Worm (Caenorhabditis elegans): ENCODE measurements around the gene irld-48.

Gene irld-48

DNA sequence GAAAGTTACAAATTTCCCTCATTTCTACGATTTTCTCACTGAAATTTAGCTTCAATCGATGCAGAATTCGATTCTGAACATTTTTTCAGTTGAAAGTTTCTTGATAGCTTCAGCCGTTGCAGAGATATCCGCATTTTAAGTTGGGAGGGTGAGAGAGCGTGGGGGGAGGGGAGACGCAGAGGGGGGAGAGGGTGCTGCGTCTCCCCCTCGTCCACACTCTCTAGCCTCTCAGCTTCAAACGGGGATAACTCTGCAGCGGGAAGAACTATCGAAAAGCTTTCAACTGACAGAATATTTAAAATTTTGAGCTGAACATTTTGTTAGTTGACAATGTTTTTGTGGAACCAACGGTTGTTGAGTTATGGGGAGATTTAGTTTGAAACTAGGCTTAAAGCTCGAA is 34.0 kb upstream of the irld-48 start:
- TF ChIP-seq ama-1 (optimal IDR thresholded peaks at IDR 0.05) (no peak), mml-1 (tag; optimal IDR thresholded peaks at IDR 0.05) (no peak), daf-12 (tag; optimal IDR thresholded peaks at IDR 0.05) (no peak), egl-27 (tag; optimal IDR thresholded peaks at IDR 0.05) (no peak), snpc-4 (tag; optimal IDR thresholded peaks at IDR 0.05) (no peak), ztf-4 (tag; optimal IDR thresholded peaks at IDR 0.05) (no peak), nhr-25 (tag; optimal IDR thresholded peaks at IDR 0.05) (no peak), lin-39 (tag; optimal IDR thresholded peaks at IDR 0.05) (no peak), pqm-1 (tag; optimal IDR thresholded peaks at IDR 0.05) (no peak), ztf-11 (tag; optimal IDR thresholded peaks at IDR 0.05) (no peak), tbx-2 (tag; optimal IDR thresholded peaks at IDR 0.05) (no peak), mdl-1 (tag; optimal IDR thresholded peaks at IDR 0.05) (no peak), eor-1 (tag; optimal IDR thresholded peaks at IDR 0.05) (no peak), elt-2 (tag; optimal IDR thresholded peaks at IDR 0.05) (no peak)

DNA sequence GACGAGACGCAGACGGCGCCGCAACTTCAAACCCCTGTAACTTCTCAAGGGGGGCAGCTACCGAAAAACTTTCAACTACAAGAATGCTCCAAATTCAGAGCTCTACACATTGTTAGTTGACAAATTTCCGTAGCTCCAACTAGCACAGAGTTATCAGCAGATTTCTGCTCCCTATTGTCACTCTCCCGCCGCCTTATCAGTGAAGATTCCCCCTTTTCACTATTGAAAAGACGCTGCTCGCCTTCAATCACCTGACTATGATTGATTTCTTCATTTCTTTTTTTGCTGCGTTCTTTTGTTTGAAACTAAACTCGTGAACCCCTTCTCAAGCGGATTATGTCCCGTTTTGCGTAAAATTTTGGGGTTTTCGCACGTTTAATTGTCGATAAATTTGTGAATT is 33.5 kb upstream of the irld-48 start:
- no peak for TF ChIP-seq unc-62 (GFP tag; optimal IDR thresholded peaks at IDR 0.05)
- no peak for TF ChIP-seq ceh-82 (tag; optimal IDR thresholded peaks at IDR 0.05)
- TF ChIP-seq fos-1 (tag; optimal IDR thresholded peaks at IDR 0.05), result no peak
- TF ChIP-seq nhr-25 (tag; optimal IDR thresholded peaks at IDR 0.05), result no peak
- TF ChIP-seq nhr-76 (tag; optimal IDR thresholded peaks at IDR 0.05), result no peak
- TF ChIP-seq elt-2 (tag; optimal IDR thresholded peaks at IDR 0.05), result peak; percentile 77
- peak; percentile 2 for TF ChIP-seq pha-4 (tag; optimal IDR thresholded peaks at IDR 0.05)
- no peak for TF ChIP-seq ceh-16 (tag; optimal IDR thresholded peaks at IDR 0.05)
- no peak for TF ChIP-seq fkh-10 (GFP tag; optimal IDR thresholded peaks at IDR 0.05)
- no peak for TF ChIP-seq ceh-9 (tag; optimal IDR thresholded peaks at IDR 0.05)
- TF ChIP-seq elt-3 (tag; optimal IDR thresholded peaks at IDR 0.05), result no peak
- no peak for TF ChIP-seq nhr-77 (tag; optimal IDR thresholded peaks at IDR 0.05)
- peak; percentile 35 for TF ChIP-seq pqm-1 (tag; optimal IDR thresholded peaks at IDR 0.05)
- TF ChIP-seq egl-5 (tag; optimal IDR thresholded peaks at IDR 0.05), result no peak
- peak; percentile 73 for TF ChIP-seq ama-1 (optimal IDR thresholded peaks at IDR 0.05)
- no peak for TF ChIP-seq sea-2 (GFP tag; optimal IDR thresholded peaks at IDR 0.05)
- no peak for TF ChIP-seq nhr-43 (tag; optimal IDR thresholded peaks at IDR 0.05; ENCODE audit: poor library complexity, severe bottlenecking)
- no peak for TF ChIP-seq mml-1 (tag; optimal IDR thresholded peaks at IDR 0.05)
- TF ChIP-seq ceh-28 (tag; optimal IDR thresholded peaks at IDR 0.05), result no peak
- no peak for TF ChIP-seq lin-15B (tag; optimal IDR thresholded peaks at IDR 0.05)
- no peak for TF ChIP-seq ztf-4 (tag; optimal IDR thresholded peaks at IDR 0.05)
- no peak for TF ChIP-seq nfya-1 (tag; optimal IDR thresholded peaks at IDR 0.05; ENCODE audit: insufficient read depth)

DNA sequence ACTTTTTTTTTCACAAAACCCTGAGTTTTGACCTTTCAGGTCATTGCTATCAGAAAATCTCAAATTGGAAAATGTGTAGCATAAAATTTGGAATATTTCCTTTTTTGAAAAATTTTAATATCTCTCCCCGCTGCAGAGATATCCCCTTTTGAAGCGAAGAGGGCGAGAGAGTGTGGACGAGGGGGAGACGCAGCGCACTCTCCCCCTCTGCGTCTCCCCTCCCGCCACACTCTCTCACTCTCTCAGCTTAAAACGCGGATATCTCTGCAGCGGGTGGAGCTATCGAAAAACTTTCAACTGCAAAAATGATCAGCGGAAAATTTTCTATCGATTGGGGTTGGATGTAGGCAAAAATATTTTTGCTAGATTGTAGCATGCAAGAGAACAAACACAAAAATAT is 33.1 kb upstream of the irld-48 start:
- TF ChIP-seq jun-1 (tag; optimal IDR thresholded peaks at IDR 0.05) (no peak), nhr-11 (tag; optimal IDR thresholded peaks at IDR 0.05) (no peak), elt-1 (tag; optimal IDR thresholded peaks at IDR 0.05) (no peak), sea-2 (GFP tag; optimal IDR thresholded peaks at IDR 0.05) (no peak), nhr-28 (tag; optimal IDR thresholded peaks at IDR 0.05) (no peak), nfya-1 (tag; optimal IDR thresholded peaks at IDR 0.05; ENCODE audit: insufficient read depth) (no peak), snpc-4 (tag; optimal IDR thresholded peaks at IDR 0.05) (no peak), nhr-77 (tag; optimal IDR thresholded peaks at IDR 0.05) (no peak), lin-15B (tag; optimal IDR thresholded peaks at IDR 0.05) (no peak), ceh-16 (tag; optimal IDR thresholded peaks at IDR 0.05) (no peak), elt-2 (tag; optimal IDR thresholded peaks at IDR 0.05) (no peak), egl-5 (tag; optimal IDR thresholded peaks at IDR 0.05) (no peak), unc-39 (tag; optimal IDR thresholded peaks at IDR 0.05) (no peak), lsy-12 (tag; optimal IDR thresholded peaks at IDR 0.05) (no peak), nhr-76 (tag; optimal IDR thresholded peaks at IDR 0.05) (no peak)

DNA sequence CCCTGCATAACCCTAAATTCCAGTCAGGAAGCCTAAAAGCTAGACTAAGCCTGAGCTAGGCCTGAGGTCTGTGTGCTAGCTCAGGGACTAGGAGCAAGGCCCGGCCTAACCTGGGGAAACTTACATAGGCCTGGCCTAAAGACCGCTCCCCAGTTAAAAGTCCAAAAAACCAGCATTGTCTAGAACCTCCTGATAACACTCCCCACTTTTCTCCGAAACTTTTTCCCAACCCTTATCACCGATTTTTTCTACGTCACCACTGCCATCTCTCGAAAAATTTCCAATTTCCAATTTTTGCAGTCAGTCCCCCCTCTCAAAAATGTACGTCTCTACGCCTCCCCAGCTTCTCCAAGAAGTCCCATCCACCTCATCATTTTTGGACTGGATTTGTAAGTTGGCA is 32.2 kb upstream of the irld-48 start, which contains the start of gene ZK355.2:
Gene ZK355.2 (plus strand): TSS at position 301 of the 400 bp plus-strand sequence.
- peak; percentile 30 for TF ChIP-seq elt-2 (tag; optimal IDR thresholded peaks at IDR 0.05)
- TF ChIP-seq mdl-1 (tag; optimal IDR thresholded peaks at IDR 0.05), result no peak
